Fruit fly (Drosophila melanogaster): Measurements from ENCODE around the gene TyrRS.

- no peak for TF ChIP-seq achi (GFP tag; optimal IDR thresholded peaks at IDR 0.05)
- TF ChIP-seq CG8632 (GFP tag; optimal IDR thresholded peaks at IDR 0.05) = no peak
- peak; percentile 92 for TF ChIP-seq vri (GFP tag; optimal IDR thresholded peaks at IDR 0.05)
- no peak for TF ChIP-seq lz (GFP tag; optimal IDR thresholded peaks at IDR 0.05)
- no peak for TF ChIP-seq Lpt (GFP tag; optimal IDR thresholded peaks at IDR 0.05)
- no peak for TF ChIP-seq CG16779 (tag; optimal IDR thresholded peaks at IDR 0.05)
- no peak for TF ChIP-seq CG32006 (GFP tag; optimal IDR thresholded peaks at IDR 0.05)
- no peak for TF ChIP-seq acj6 (GFP tag; optimal IDR thresholded peaks at IDR 0.05)
- no peak for TF ChIP-seq CG7368 (GFP tag; optimal IDR thresholded peaks at IDR 0.05)
- no peak for TF ChIP-seq CG11902 (GFP tag; optimal IDR thresholded peaks at IDR 0.05)
- TF ChIP-seq CG31627 (GFP tag; optimal IDR thresholded peaks at IDR 0.05) = no peak
These were observed 36.0 kb downstream of the TyrRS start for dm6 chr3L:16383056-16383455.
